Worm (Caenorhabditis elegans) whole organism, early embryonic: ENCODE measurements around the gene srx-111.

ENCODE experiments used
- B0310.2 ChIP-seq: sonication (generic microtip); optimal IDR thresholded peaks from 2 replicates; lab custom pipeline; 2016; ENCODE audit warnings: mild to moderate bottlenecking, missing genetic modification characterization, missing compliant biosample characterization
- aly-1 ChIP-seq: sonication (generic microtip); optimal IDR thresholded peaks from 2 replicates; lab custom pipeline; 2016; ENCODE audit warnings: missing genetic modification characterization, missing compliant biosample characterization
- ceh-13 ChIP-seq: fragments of 200-800 bp; sonication (Bioruptor generic); optimal IDR thresholded peaks from 2 replicates; lab custom pipeline; 2018; ENCODE audit warnings: mild to moderate bottlenecking, missing genetic modification characterization, missing compliant biosample characterization
- ets-7 ChIP-seq: sonication (generic microtip); optimal IDR thresholded peaks from 2 replicates; lab custom pipeline; 2016; ENCODE audit warnings: missing genotype, missing genetic modification characterization, missing compliant biosample characterization
- scrt-1 ChIP-seq: fragments of 200-800 bp; sonication (Bioruptor generic); IDR thresholded peaks from 2 replicates; pipeline ENCODE4 v1.3.6; 2022; ENCODE audit warnings: missing genetic modification characterization, missing compliant biosample characterization
- sea-1 ChIP-seq: fragments of 200-800 bp; sonication (Bioruptor generic); conservative IDR thresholded peaks from 2 replicates; pipeline ENCODE4 v1.3.6; 2022; ENCODE audit warnings: missing genetic modification characterization, missing compliant biosample characterization
- tra-4 ChIP-seq: sonication (generic microtip); optimal IDR thresholded peaks from 2 replicates; lab custom pipeline; 2017; ENCODE audit warnings: missing genetic modification characterization, missing compliant biosample characterization

- TF ChIP-seq ets-7 (tag; lab: Kevin White, UChicago) (no peak), sea-1 (no peak), aly-1 (tag; lab: Kevin White, UChicago) (no peak), scrt-1 (GFP tag; lab: Robert Waterston, UW) (no peak), ceh-13 (GFP tag; lab: Kevin White, UChicago) (no peak), tra-4 (tag; lab: Kevin White, UChicago) (no peak), B0310.2 (tag; lab: Kevin White, UChicago) (no peak)
Observed at ce11 chrII:3757499-3757898, at the start of gene srx-111.
